Worm (Caenorhabditis elegans) whole organism, L1 larva: ENCODE results near the gene Y57G7A.6.
A peak's percentile ranks its signal among the peaks of the same experiment; 100 is the strongest.

ENCODE experiments used
- efl-1 ChIP-seq, 4 experiments: fragments of 150-350 bp; optimal IDR thresholded peaks in 3 of 4; peaks in 1 of 4; 1 replicate in 1 of 4; 2 replicates in 3 of 4; lab custom pipeline; 2014; ENCODE audit warnings: missing biosample characterization in 2 of 4, missing genetic modification characterization in 2 of 4, missing genetic modification reagents in 2 of 4
- fkh-10 ChIP-seq: sonication (generic microtip); optimal IDR thresholded peaks from 2 replicates; lab custom pipeline; 2017; ENCODE audit warnings: missing biosample characterization, missing genetic modification reagents, missing genetic modification characterization
- pag-3 ChIP-seq: sonication (generic microtip); optimal IDR thresholded peaks from 2 replicates; lab custom pipeline; 2017; ENCODE audit warnings: missing genetic modification characterization, mild to moderate bottlenecking, missing compliant biosample characterization, antibody characterized with exemption, borderline replicate concordance; ENCODE audit not compliant: insufficient read depth
- rnt-1 ChIP-seq: sonication (generic microtip); optimal IDR thresholded peaks from 2 replicates; lab custom pipeline; 2016; ENCODE audit warnings: mild to moderate bottlenecking, missing genetic modification characterization, moderate library complexity, missing compliant biosample characterization

ce11 chrII:1271814-1272213, 13.6 kb downstream of the Y57G7A.6 start, which contains the start of gene srw-66:
- TF ChIP-seq efl-1 (optimal IDR thresholded peaks at IDR 0.05; lab: Kevin White, UChicago) (no peak), efl-1 (GFP tag; optimal IDR thresholded peaks at IDR 0.05 in 1 of 2; lab: Kevin White, UChicago) (peak in 1 of 2 experiments; percentile 43), pag-3 (tag; lab: Kevin White, UChicago) (no peak), rnt-1 (no peak), fkh-10 (no peak)
